Worm (Caenorhabditis elegans) whole organism, L4 larva: ENCODE measurements around the gene asp-4.

ENCODE experiments used
- dmd-9 ChIP-seq: fragments of 200-800 bp; sonication (Bioruptor generic); IDR thresholded peaks from 2 replicates; pipeline ENCODE4 v1.3.6; 2022; ENCODE audit warnings: missing genetic modification reagents, missing genetic modification characterization, missing compliant biosample characterization
- mdl-1 ChIP-seq, 2 experiments: fragments of 150-350 bp in 1 of 2; sonication (generic microtip) in 1 of 2; optimal IDR thresholded peaks; 2 replicates each; lab custom pipeline; 2014 to 2017; ENCODE audit warnings: missing biosample characterization in 2 of 2, missing genetic modification characterization in 2 of 2
- pha-4 ChIP-seq, 2 experiments: fragments of 150-350 bp in 1 of 2; fragments of 200-800 bp in 1 of 2; sonication (Bioruptor generic) in 1 of 2; IDR thresholded peaks in 1 of 2; optimal IDR thresholded peaks in 1 of 2; 2 replicates each; pipeline versions ENCODE4 v1.3.6 to Lab custom; 2014 to 2022; ENCODE audit warnings: missing genetic modification characterization in 2 of 2, missing genetic modification reagents in 2 of 2, missing biosample characterization in 1 of 2, missing compliant biosample characterization in 1 of 2

DNA sequence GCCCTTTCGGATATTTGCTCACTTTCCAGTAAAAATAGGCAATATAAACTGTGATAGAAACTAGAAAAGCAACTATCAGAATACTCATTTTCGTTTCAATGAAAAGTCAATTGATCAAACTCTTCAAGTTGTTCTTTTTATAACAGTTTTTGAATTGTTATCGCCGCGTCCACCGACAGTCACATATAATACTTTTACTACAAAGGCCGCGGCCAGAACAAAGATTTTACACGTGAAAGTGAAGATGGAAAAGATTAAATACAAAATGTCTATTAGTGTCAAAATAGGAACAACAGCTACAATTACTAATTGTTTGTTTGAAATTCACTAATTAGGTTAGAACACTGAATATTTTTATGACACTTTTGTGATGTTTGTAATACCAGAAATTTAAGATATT, 48.3 kb upstream of the asp-4 start, which contains the start of gene cyp-14A2:
- TF ChIP-seq mdl-1 (tag; optimal IDR thresholded peaks at IDR 0.05; lab: Kevin White, UChicago) (no peak), dmd-9 (GFP tag; lab: Robert Waterston, UW) (no peak), pha-4 (GFP tag; IDR thresholded peaks at IDR 0.05; lab: Robert Waterston, UW) (no peak), pha-4 (tag; optimal IDR thresholded peaks at IDR 0.05; lab: Kevin White, UChicago) (no peak)
